Worm (Caenorhabditis elegans): ENCODE results near the gene cpg-23.

ce11 chrV:19177070-19177469 lies 36.5 kb downstream of the cpg-23 start:
- TF ChIP-seq egl-27 (tag; optimal IDR thresholded peaks at IDR 0.05) (no peak), snpc-4 (tag; optimal IDR thresholded peaks at IDR 0.05) (no peak), ama-1 (optimal IDR thresholded peaks at IDR 0.05) (no peak), R02D3.7 (tag; optimal IDR thresholded peaks at IDR 0.05) (no peak), skn-1 (tag; optimal IDR thresholded peaks at IDR 0.05) (no peak), nhr-28 (tag; optimal IDR thresholded peaks at IDR 0.05) (no peak)

Measured in whole organism, L3 larva.